Fruit fly (Drosophila melanogaster) S2 (cell line): ENCODE data around the gene CtBP.

Experiments
- CG8478 ChIP-seq: fragments of >200 bp; optimal IDR thresholded peaks from 2 replicates; lab custom pipeline; 2018
- CTCF ChIP-seq, 2 experiments: fragments of >200 bp; optimal IDR thresholded peaks; 2 replicates each; lab custom pipeline; 2018

The CtBP gene

dm6 chr3R:12985828-12986530 lies 25.5 kb upstream of the CtBP start, which contains the start of gene CG31342:
Gene CG31342, plus strand, starts transcription at chr3R:12986041.
- TF ChIP-seq CTCF (optimal IDR thresholded peaks at IDR 0.05; lab: Kevin White, UChicago): no peak
- TF ChIP-seq CG8478 (lab: Kevin White, UChicago): no peak

- TF ChIP-seq CG8478 (lab: Kevin White, UChicago): no peak
- TF ChIP-seq CTCF (optimal IDR thresholded peaks at IDR 0.05; lab: Kevin White, UChicago): no peak
Measured at dm6 chr3R:12988411-12988810, 23.0 kb upstream of the CtBP start, which contains the start of gene CG14383. Gene CG14383, minus strand, starts transcription at chr3R:12988511.

dm6 chr3R:12993018-12993417 lies 18.4 kb upstream of the CtBP start, which contains the start of gene yellow-f:
Gene yellow-f, minus strand, starts transcription at chr3R:12993201.
- TF ChIP-seq CTCF (optimal IDR thresholded peaks at IDR 0.05; lab: Kevin White, UChicago): no peak
- no peak for TF ChIP-seq CG8478 (lab: Kevin White, UChicago)

DNA sequence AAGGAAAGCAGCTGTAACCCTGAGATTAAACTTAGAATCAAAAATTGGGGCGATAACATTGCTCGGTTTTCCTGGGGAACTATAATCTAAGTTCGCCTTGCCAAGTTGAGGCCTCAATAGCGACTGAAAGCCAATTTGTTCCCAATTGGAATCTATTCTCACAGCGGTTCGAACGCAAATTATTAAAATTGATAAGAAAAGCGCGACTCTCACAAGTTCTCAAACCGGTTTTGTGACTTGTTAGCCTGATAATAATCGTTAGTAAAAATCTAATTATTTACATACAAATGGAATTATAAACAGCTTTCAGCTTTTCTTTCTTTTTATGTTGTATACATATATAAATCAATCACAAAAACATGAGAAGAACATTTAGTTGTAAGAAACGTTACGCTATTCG lies 16.4 kb upstream of the CtBP start, which contains the start of gene yellow-f2:
Gene yellow-f2, minus strand, starts transcription at position 101 of the 400 bp plus-strand sequence.
- no peak for TF ChIP-seq CTCF (optimal IDR thresholded peaks at IDR 0.05; lab: Kevin White, UChicago)
- TF ChIP-seq CG8478 (lab: Kevin White, UChicago): no peak

dm6 chr3R:12995522-12995921 lies 15.9 kb upstream of the CtBP start, which contains the start of gene CG7488:
Gene CG7488, plus strand, starts transcription at chr3R:12995620.
- TF ChIP-seq CTCF (optimal IDR thresholded peaks at IDR 0.05; lab: Kevin White, UChicago): no peak
- TF ChIP-seq CG8478 (lab: Kevin White, UChicago): no peak

DNA sequence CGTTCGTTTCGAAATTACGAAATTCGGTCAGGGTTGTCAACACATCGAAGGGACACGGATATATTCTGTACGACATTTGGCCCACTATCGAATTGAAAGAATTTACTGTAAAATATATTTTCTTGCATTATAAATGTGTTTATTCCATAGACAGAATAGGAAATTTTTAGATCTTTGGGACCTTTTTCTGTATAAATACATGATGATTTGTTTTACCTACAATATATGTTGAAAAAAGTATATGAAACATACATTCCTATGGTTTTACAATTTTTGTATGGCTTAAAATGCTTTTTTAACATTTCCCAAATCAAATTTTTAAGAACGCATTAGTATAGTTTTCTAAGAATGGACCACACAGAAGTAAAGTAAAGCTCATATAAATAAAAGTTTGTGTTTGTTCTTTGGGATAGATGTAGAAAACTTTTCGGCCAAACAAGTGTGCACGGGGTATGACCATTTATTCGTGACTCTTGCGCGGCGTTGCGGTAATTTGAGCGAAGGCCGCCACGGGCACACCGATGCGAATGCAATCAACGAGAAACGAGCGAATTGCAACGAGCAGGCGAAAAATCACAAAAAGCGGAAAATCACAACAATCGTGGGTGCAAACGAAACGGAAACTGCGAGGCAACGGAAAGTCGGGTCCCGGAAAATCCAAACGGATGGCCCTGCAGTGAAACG lies 13.8 kb upstream of the CtBP start, which contains the start of the genes CG17327, CG44194 and CG7518:
Gene CG17327, minus strand, starts transcription at position 177 of the 684 bp plus-strand sequence.
Gene CG44194, minus strand, starts transcription at position 177 of the 684 bp plus-strand sequence.
Gene CG7518, plus strand, starts transcription at position 540 of the 684 bp plus-strand sequence.
- TF ChIP-seq CG8478 (lab: Kevin White, UChicago): no peak
- TF ChIP-seq CTCF (optimal IDR thresholded peaks at IDR 0.05; lab: Kevin White, UChicago): no peak

dm6 chr3R:12998234-12998591 lies 13.2 kb upstream of the CtBP start:
- no peak for TF ChIP-seq CTCF (optimal IDR thresholded peaks at IDR 0.05; lab: Kevin White, UChicago)
- no peak for TF ChIP-seq CG8478 (lab: Kevin White, UChicago)

- TF ChIP-seq CTCF (optimal IDR thresholded peaks at IDR 0.05; lab: Kevin White, UChicago): no peak
- no peak for TF ChIP-seq CG8478 (lab: Kevin White, UChicago)
Measured at dm6 chr3R:13009595-13009994, 1.9 kb upstream of the CtBP start, which contains the start of gene CG11656. Gene CG11656, plus strand, starts transcription at chr3R:13009895.

DNA sequence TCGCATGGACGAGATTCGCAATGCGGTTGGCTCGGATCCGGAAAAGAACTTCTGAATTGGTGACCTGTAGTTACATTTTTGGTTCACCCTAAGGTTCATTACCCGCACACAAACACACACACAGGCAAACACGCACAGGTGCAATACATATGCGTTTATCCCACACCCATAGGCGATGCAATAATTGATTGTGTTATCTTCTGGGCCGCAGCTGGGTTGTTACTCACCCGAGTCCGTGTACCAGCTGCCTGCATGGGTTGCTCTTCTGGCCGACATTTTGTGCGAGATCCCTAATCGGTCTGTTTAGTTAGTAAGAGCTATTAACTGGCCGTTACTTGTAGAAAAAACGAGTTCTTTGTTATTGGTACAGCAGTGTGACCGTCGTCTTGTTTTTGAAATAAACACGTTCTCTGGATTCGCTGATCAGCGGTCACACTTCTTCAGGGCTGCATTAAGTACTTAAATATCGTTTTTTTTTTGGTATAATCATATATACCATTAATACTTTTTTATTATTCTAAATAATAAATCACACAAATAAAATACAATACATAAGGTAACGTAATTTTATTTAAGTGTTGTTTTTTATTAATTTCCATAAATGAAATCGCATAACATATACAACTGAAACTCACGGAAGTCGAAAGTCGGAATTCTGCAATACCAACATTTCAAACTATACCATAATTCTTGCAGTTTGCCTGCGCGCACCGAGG lies 386 bp upstream of the CtBP start, which contains the start of gene CG8031:
Gene CG8031, minus strand, starts transcription at position 406 of the 716 bp plus-strand sequence.
- TF ChIP-seq CG8478 (lab: Kevin White, UChicago): no peak
- no peak for TF ChIP-seq CTCF (optimal IDR thresholded peaks at IDR 0.05; lab: Kevin White, UChicago)

dm6 chr3R:13012351-13012750 lies 902 bp downstream of the CtBP start:
- TF ChIP-seq CG8478 (lab: Kevin White, UChicago) (no peak), CTCF (optimal IDR thresholded peaks at IDR 0.05; lab: Kevin White, UChicago) (no peak)

DNA sequence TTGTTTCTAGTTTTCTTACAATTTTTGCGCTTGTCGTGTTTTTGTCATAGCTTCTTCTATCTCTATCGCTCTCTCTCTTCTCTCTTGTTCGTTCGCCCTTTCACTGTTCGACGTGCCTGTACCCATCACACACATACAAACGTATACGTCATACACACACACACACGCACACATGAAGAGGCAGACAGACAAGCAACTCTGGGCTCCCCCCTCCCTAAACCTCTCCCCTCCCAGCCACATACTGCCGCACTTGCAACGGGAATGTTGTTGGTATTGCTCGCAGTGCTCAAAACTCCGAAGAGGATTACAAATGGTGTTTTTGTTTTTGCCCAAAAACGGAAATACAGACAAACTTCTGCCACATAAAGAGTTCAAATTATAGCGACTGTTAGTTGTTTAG lies 1.5 kb downstream of the CtBP start:
- no peak for TF ChIP-seq CTCF (optimal IDR thresholded peaks at IDR 0.05; lab: Kevin White, UChicago)

dm6 chr3R:13014168-13014881 lies 2.9 kb downstream of the CtBP start:
- TF ChIP-seq CG8478 (lab: Kevin White, UChicago) (no peak), CTCF (optimal IDR thresholded peaks at IDR 0.05; lab: Kevin White, UChicago) (no peak)

DNA sequence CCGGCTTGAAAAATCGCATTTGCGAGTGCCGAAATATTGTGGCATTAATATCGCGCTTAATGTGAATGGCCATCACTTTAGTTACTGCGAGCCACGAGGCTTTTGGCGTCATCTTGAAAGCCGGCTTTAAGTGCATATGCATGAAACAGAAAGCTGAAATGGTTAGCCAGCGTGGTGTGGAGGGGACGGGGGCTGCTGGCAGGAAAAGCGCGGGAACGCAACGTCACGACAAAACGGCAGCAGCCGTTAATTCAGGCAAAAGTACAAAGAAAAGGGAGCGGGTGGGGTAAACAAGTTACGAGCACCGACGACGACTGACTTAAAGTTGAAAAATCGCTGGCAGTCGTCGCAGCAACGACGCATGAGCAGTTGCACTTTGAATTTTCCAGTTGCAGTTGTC lies 4.0 kb downstream of the CtBP start:
- no peak for TF ChIP-seq CG8478 (lab: Kevin White, UChicago)
- TF ChIP-seq CTCF (optimal IDR thresholded peaks at IDR 0.05; lab: Kevin White, UChicago): no peak
